Worm (Caenorhabditis elegans) whole organism, dauer: ENCODE data around the gene adh-5.

Experiments
- unc-62 ChIP-seq: sonication (generic microtip); optimal IDR thresholded peaks from 2 replicates; lab custom pipeline; 2017; ENCODE audit warnings: missing biosample characterization, missing genetic modification reagents, missing genetic modification characterization

Gene adh-5

DNA sequence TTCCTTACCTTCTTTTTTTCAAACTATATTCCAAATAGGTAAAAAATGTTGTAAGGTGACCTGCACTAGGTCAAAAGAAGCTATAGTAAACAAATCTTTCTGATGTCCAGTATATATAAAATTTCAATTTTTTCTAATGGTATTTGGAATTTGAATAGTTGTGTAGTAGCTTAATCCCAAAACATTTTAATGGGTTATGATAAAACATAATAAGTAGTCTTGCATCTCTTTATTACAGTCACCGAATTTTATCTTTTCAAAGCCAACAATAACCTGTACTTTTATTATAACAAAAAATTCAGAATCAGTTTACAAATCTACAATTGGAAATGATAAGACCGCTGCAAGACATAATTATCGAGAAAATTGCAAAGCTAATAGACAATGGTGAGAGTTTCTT, 5.9 kb downstream of the adh-5 start, which contains the start of gene H24K24.2:
TSS of gene H24K24.2 (plus strand) at position 301 of the 400 bp plus-strand sequence.
- no peak for TF ChIP-seq unc-62 (GFP tag; lab: Kevin White, UChicago)

DNA sequence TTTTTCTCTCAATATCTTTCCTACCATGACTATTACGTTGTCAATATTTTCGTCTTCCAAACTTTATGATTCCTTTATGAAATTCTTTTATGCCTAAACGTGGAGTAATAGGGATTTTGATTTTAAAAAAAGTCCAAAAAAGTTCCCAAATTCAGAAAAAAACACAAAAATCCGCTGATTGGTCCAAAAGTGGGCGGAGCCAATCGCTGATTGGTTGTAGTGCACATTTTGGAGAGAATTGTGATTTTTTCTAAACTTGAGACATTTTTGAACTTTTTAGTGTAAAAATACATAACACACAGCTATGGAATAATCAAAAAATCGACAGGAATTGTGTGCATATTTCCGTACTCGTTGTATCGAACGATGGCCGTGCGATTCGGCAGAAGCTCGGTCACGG, 27.8 kb downstream of the adh-5 start:
- TF ChIP-seq unc-62 (GFP tag; lab: Kevin White, UChicago): no peak

DNA sequence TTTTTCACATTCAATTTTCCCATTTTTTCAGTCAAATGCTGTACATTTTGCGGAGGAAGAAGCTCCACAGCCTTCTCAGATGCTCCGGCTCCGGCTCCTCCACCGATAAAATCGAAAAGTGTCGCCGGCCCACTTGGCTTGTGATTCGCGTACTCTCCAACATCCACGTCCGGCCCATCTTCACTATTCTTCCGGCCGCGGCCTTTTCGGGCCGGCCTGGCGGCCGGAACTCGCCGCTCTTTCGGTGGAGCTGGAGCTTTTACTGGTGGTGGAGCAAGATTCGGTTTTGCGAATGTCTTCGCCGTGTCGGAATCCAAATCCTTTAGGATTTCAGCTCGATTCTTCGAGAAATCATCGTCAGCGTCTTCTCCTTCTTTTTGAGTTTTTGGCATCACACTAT, 31.0 kb downstream of the adh-5 start:
- no peak for TF ChIP-seq unc-62 (GFP tag; lab: Kevin White, UChicago)

DNA sequence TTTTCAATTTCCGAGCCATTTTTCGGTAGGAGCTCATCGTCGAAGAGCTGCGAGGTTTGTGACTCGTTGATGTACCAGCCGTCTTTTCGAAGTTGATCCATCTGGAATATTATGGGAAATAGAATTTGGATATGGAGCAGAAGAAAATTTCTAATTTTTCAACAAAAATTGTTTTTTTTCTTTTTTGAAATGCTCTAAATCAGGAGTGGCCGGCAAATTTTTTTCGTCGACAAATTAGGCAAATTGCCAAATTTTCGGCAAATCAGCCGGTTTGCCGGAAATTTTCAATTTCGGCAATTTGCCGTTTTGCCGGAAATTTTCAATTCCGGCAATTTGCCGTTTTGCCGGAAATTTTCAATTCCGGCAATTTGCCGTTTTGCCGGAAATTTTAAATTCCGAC, 33.6 kb downstream of the adh-5 start, which contains the start of gene Y50D4C.3:
TSS of gene Y50D4C.3 (minus strand) at position 101 of the 400 bp plus-strand sequence.
- TF ChIP-seq unc-62 (GFP tag; lab: Kevin White, UChicago): no peak

DNA sequence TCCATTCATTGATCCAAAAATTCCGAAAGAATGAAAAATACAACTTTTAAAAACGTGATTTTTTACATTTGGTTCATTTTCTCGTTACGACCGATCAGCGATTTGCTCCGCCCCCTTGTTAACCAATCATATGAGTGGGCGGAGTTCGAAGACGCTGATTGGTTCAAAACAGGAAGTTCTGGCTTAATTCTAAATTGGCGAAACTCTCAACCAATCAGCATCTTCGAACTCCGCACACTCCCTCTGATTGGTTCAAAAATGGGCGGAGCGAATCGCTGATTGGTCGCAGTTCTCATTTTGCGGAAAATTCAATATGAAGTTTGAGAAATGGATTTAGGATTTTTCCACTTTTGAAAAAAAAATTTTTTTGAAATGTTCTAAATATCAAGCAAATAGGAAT, 34.3 kb downstream of the adh-5 start:
- TF ChIP-seq unc-62 (GFP tag; lab: Kevin White, UChicago): no peak

DNA sequence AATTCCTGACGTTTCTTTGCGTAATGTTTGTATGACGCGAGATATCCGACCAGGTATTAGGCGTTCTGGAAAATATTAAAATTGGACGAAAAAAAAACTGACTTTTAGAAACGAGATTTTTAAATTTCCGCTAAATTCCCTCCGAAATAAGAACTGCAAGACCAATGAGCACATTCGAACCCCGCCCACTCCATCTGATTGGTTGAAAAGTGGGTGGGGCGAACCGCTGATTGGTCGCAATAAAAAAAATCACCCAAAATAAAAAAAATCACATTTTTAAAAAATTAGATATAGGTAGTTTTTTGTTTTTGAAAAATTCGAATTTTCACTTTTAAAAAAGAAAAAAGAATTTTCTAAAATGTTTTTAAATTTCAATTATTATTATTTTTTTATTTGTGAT, 37.5 kb downstream of the adh-5 start:
- no peak for TF ChIP-seq unc-62 (GFP tag; lab: Kevin White, UChicago)

DNA sequence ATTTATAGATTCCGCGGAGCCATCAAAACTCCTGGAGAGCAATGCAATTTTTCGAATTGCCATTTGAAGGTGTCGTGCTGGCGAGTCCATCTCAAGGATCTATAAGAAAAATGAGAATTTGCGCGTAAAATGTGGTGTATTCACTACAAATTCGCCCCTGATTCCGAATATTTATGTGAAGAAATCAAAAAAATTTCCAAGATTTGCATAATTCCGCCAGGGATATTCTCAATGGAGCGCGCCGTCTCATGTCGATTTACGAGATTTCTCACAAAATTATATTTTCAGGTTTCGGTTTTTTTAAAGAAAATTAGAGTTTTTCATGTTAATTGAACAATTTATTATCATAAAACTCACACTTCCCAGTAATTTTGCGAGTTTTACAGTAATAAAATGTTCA, 38.2 kb downstream of the adh-5 start, which contains the start of gene Y50D4C.6:
TSS of gene Y50D4C.6 (minus strand) at position 101 of the 400 bp plus-strand sequence.
- no peak for TF ChIP-seq unc-62 (GFP tag; lab: Kevin White, UChicago)

DNA sequence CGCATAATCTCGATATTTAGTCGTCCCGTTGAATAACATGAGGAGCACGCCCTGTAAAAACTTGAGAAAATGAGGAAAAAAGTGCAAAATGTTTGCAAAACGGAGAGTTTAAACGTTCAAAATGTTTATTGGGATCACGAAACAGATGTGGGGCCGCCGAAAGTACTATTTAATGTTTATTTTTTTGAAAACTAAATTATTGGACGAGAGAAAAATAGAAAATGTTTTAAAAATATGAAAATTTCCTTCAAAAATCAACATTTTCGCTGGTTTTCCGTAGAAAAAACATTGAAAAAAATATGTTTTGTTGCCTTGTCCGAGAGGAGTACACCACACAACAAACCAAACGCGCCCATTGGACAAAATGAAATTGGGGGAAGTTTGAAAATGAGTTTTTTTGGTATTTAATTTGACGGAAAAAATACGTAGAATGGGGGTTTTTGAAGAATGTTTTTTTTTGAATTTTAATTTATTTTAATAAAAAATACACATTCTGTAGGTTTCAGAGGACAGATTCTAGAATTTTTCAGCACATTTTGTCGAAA, 53.2 kb downstream of the adh-5 start, which contains the start of gene sqv-6:
TSS of gene sqv-6 (minus strand) at position 51 of the 545 bp plus-strand sequence.
- TF ChIP-seq unc-62 (GFP tag; lab: Kevin White, UChicago): no peak
